Worm (Caenorhabditis elegans) whole organism, L4 larva: ENCODE data around the gene C18H9.5.

Source experiments
- R02D3.7 ChIP-seq: fragments of 150-350 bp; sonication (generic microtip); optimal IDR thresholded peaks from 3 replicates; lab custom pipeline; 2014; ENCODE audit warnings: missing biosample characterization, missing genetic modification characterization
- aha-1 ChIP-seq: fragments of 150-350 bp; peaks from one replicate; lab custom pipeline; 2014; ENCODE audit warnings: missing biosample characterization, missing genetic modification characterization
- cey-2 ChIP-seq: sonication (generic microtip); optimal IDR thresholded peaks from 3 replicates; lab custom pipeline; 2017; ENCODE audit warnings: missing genetic modification characterization, mild to moderate bottlenecking, missing compliant biosample characterization, antibody characterized with exemption, borderline replicate concordance; ENCODE audit not compliant: insufficient read depth
- dmd-6 ChIP-seq: fragments of 200-800 bp; sonication (Bioruptor generic); IDR thresholded peaks from 2 replicates; pipeline ENCODE4 v1.3.6; 2022; ENCODE audit warnings: missing genetic modification reagents, missing genetic modification characterization, missing compliant biosample characterization
- dve-1 ChIP-seq: sonication (generic microtip); optimal IDR thresholded peaks from 2 replicates; lab custom pipeline; 2017; ENCODE audit warnings: antibody characterized with exemption, mild to moderate bottlenecking, missing genetic modification characterization, missing compliant biosample characterization; ENCODE audit not compliant: insufficient read depth
- jun-1 ChIP-seq: fragments of 150-350 bp; optimal IDR thresholded peaks from 2 replicates; lab custom pipeline; 2014; ENCODE audit warnings: missing biosample characterization, missing genetic modification reagents, missing genetic modification characterization
- nhr-11 ChIP-seq: fragments of 150-350 bp; optimal IDR thresholded peaks from 2 replicates; lab custom pipeline; 2014; ENCODE audit warnings: missing biosample characterization, missing genetic modification characterization
- nhr-48 ChIP-seq: sonication (generic microtip); optimal IDR thresholded peaks from 2 replicates; lab custom pipeline; 2016; ENCODE audit warnings: mild to moderate bottlenecking, missing genetic modification characterization, missing compliant biosample characterization
- nhr-77 ChIP-seq: fragments of 150-350 bp; optimal IDR thresholded peaks from 2 replicates; lab custom pipeline; 2014; ENCODE audit warnings: missing biosample characterization, missing genetic modification characterization
- pqm-1 ChIP-seq: sonication (generic microtip); optimal IDR thresholded peaks from 2 replicates; lab custom pipeline; 2017; ENCODE audit warnings: missing biosample characterization, missing genetic modification characterization
- snpc-4 ChIP-seq: fragments of 150-350 bp; optimal IDR thresholded peaks from 2 replicates; lab custom pipeline; 2014; ENCODE audit warnings: missing biosample characterization, missing genetic modification characterization
- spr-1 ChIP-seq: sonication (generic microtip); optimal IDR thresholded peaks from 2 replicates; lab custom pipeline; 2016; ENCODE audit warnings: mild to moderate bottlenecking, missing genetic modification characterization, missing compliant biosample characterization

- TF ChIP-seq nhr-48 (no peak), dmd-6 (GFP tag; lab: Robert Waterston, UW) (peak; percentile 42; the same call in 1 of the 2 replicates), aha-1 (tag; lab: Kevin White, UChicago) (no peak), cey-2 (tag; lab: Kevin White, UChicago) (no peak), jun-1 (tag; lab: Kevin White, UChicago) (no peak), snpc-4 (no peak), spr-1 (no peak), nhr-11 (tag; lab: Kevin White, UChicago) (no peak), dve-1 (tag; lab: Kevin White, UChicago) (peak; percentile 52), pqm-1 (tag; lab: Kevin White, UChicago) (no peak), nhr-77 (tag; lab: Kevin White, UChicago) (no peak), R02D3.7 (tag; lab: Kevin White, UChicago) (no peak)
Measured at ce11 chrII:6663799-6664198, 31.6 kb downstream of the C18H9.5 start.
